Fruit fly (Drosophila melanogaster) whole organism, embryonic: ENCODE measurements around the gene Pits.

Source experiments
- ATbp ChIP-seq: fragments of 200-800 bp; sonication (Bioruptor generic); optimal IDR thresholded peaks from 2 replicates; lab custom pipeline; 2017; ENCODE audit warnings: missing biosample characterization, mild to moderate bottlenecking, missing genetic modification characterization, missing genetic modification reagents
- B-H2 ChIP-seq: fragments of 200-800 bp; sonication (Bioruptor generic); optimal IDR thresholded peaks from 2 replicates; lab custom pipeline; 2018; ENCODE audit warnings: missing biosample characterization, mild to moderate bottlenecking, missing genetic modification characterization
- CG10366 ChIP-seq: fragments of 200-800 bp; sonication (Bioruptor generic); IDR thresholded peaks from 2 replicates; pipeline ENCODE4 v1.3.6; 2022; ENCODE audit warnings: missing biosample characterization, missing genetic modification characterization
- CG10431 ChIP-seq: fragments of 200-800 bp; sonication (Bioruptor generic); optimal IDR thresholded peaks from 3 replicates; lab custom pipeline; 2018; ENCODE audit warnings: missing biosample characterization, mild to moderate bottlenecking, missing genetic modification characterization
- CG11504 ChIP-seq: fragments of 200-800 bp; sonication (Bioruptor generic); optimal IDR thresholded peaks from 3 replicates; lab custom pipeline; 2019; ENCODE audit warnings: missing biosample characterization, mild to moderate bottlenecking, missing genetic modification characterization, moderate library complexity
- CG12104 ChIP-seq: fragments of 200-800 bp; sonication (Bioruptor generic); optimal IDR thresholded peaks from 3 replicates; lab custom pipeline; 2016; ENCODE audit warnings: missing biosample characterization, missing genetic modification characterization
- CG15514 ChIP-seq: fragments of 200-800 bp; sonication (Bioruptor generic); optimal IDR thresholded peaks from 3 replicates; lab custom pipeline; 2017; ENCODE audit warnings: missing biosample characterization, missing genetic modification characterization, mild to moderate bottlenecking, moderate library complexity, missing genetic modification reagents
- CG1602 ChIP-seq: fragments of 200-800 bp; sonication (Bioruptor generic); optimal IDR thresholded peaks from 3 replicates; lab custom pipeline; 2016; ENCODE audit warnings: missing biosample characterization, missing genetic modification characterization
- CG1647 ChIP-seq: fragments of 200-800 bp; sonication (Bioruptor generic); optimal IDR thresholded peaks from 3 replicates; lab custom pipeline; 2016; ENCODE audit warnings: missing biosample characterization, missing genetic modification characterization
- CG17186 ChIP-seq: fragments of 200-800 bp; sonication (Bioruptor generic); optimal IDR thresholded peaks from 3 replicates; lab custom pipeline; 2017; ENCODE audit warnings: missing biosample characterization, missing genetic modification reagents, missing genetic modification characterization
- CG18262 ChIP-seq: fragments of 200-800 bp; optimal IDR thresholded peaks from 3 replicates; lab custom pipeline; 2019; ENCODE audit warnings: missing biosample characterization, mild to moderate bottlenecking, missing genetic modification characterization, moderate library complexity
- CG2129 ChIP-seq: fragments of 200-800 bp; sonication (Bioruptor generic); IDR thresholded peaks from 2 replicates; pipeline ENCODE4 v1.3.6; 2022; ENCODE audit warnings: missing biosample characterization, missing genetic modification characterization; ENCODE audit not compliant: partially characterized antibody
- CG2202 ChIP-seq: fragments of 200-800 bp; sonication (Bioruptor generic); optimal IDR thresholded peaks from 2 replicates; lab custom pipeline; 2018; ENCODE audit warnings: missing biosample characterization, mild to moderate bottlenecking, missing genetic modification characterization
- CG4854 ChIP-seq: fragments of 200-800 bp; sonication (Bioruptor generic); optimal IDR thresholded peaks from 2 replicates; lab custom pipeline; 2016; ENCODE audit warnings: missing biosample characterization, missing genetic modification characterization, inconsistent platforms
- CG7271 ChIP-seq: fragments of 200-800 bp; sonication (Bioruptor generic); optimal IDR thresholded peaks from 2 replicates; lab custom pipeline; 2018; ENCODE audit warnings: missing biosample characterization, mild to moderate bottlenecking, missing genetic modification characterization, moderate library complexity
- CG9609 ChIP-seq: fragments of 200-800 bp; sonication (Bioruptor generic); optimal IDR thresholded peaks from 3 replicates; lab custom pipeline; 2016; ENCODE audit warnings: missing biosample characterization, missing genetic modification characterization
- CHES-1-like ChIP-seq: fragments of 200-800 bp; sonication (Bioruptor generic); optimal IDR thresholded peaks from 2 replicates; lab custom pipeline; 2016; ENCODE audit warnings: missing biosample characterization, missing genetic modification characterization
- CoRest ChIP-seq: fragments of 200-800 bp; sonication (Bioruptor generic); optimal IDR thresholded peaks from 3 replicates; lab custom pipeline; 2018; ENCODE audit warnings: missing biosample characterization, mild to moderate bottlenecking, missing genetic modification characterization, moderate library complexity
- D19B ChIP-seq: fragments of 200-800 bp; sonication (Bioruptor generic); optimal IDR thresholded peaks from 2 replicates; lab custom pipeline; 2017; ENCODE audit warnings: missing biosample characterization, mild to moderate bottlenecking, missing genetic modification characterization
- Dad ChIP-seq: fragments of 200-800 bp; sonication (Bioruptor generic); optimal IDR thresholded peaks from 3 replicates; lab custom pipeline; 2016; ENCODE audit warnings: missing biosample characterization, missing genetic modification characterization
- Doc3 ChIP-seq: fragments of 200-800 bp; sonication (Bioruptor generic); IDR thresholded peaks from 3 replicates; pipeline ENCODE4 v1.3.6; 2022; ENCODE audit warnings: missing biosample characterization, missing genetic modification characterization; ENCODE audit not compliant: partially characterized antibody
- Lpt ChIP-seq: fragments of >200 bp; optimal IDR thresholded peaks from 2 replicates; lab custom pipeline; 2018; ENCODE audit warnings: missing biosample characterization, missing genetic modification characterization
- Med ChIP-seq: fragments of 200-800 bp; sonication (Bioruptor generic); peaks from one replicate; lab custom pipeline; 2016; ENCODE audit warnings: missing biosample characterization, missing genetic modification characterization, mild to moderate bottlenecking, inconsistent platforms, moderate library complexity
- Ptx1 ChIP-seq: fragments of 200-800 bp; sonication (Bioruptor generic); IDR thresholded peaks from 2 replicates; pipeline ENCODE4 v1.3.6; 2022; ENCODE audit warnings: missing biosample characterization, missing genetic modification characterization
- Sin3A ChIP-seq: fragments of >200 bp; optimal IDR thresholded peaks from 2 replicates; lab custom pipeline; 2018
- Six4 ChIP-seq: fragments of 200-800 bp; sonication (Bioruptor generic); optimal IDR thresholded peaks from 2 replicates; lab custom pipeline; 2016; ENCODE audit warnings: missing biosample characterization, missing genetic modification characterization
- Xrp1 ChIP-seq: fragments of 200-800 bp; sonication (Bioruptor generic); IDR thresholded peaks from 2 replicates; pipeline ENCODE4 v1.3.6; 2022; ENCODE audit warnings: missing biosample characterization, missing genetic modification characterization
- amos ChIP-seq: fragments of 200-800 bp; sonication (Bioruptor generic); IDR thresholded peaks from 2 replicates; pipeline ENCODE4 v1.3.6; 2022; ENCODE audit warnings: missing biosample characterization, missing genetic modification characterization; ENCODE audit not compliant: partially characterized antibody
- ash1 ChIP-seq: fragments of 200-800 bp; sonication (Bioruptor generic); optimal IDR thresholded peaks from 2 replicates; lab custom pipeline; 2018; ENCODE audit warnings: missing biosample characterization, mild to moderate bottlenecking, missing genetic modification characterization
- az2 ChIP-seq: fragments of 200-800 bp; sonication (Bioruptor generic); optimal IDR thresholded peaks from 3 replicates; lab custom pipeline; 2016; ENCODE audit warnings: missing biosample characterization, missing genetic modification characterization
- cad ChIP-seq: fragments of >200 bp; optimal IDR thresholded peaks from 2 replicates; lab custom pipeline; 2017; ENCODE audit warnings: missing biosample characterization, missing genetic modification characterization
- cwo ChIP-seq: fragments of 200-800 bp; sonication (Bioruptor generic); optimal IDR thresholded peaks from 3 replicates; lab custom pipeline; 2017; ENCODE audit warnings: missing biosample characterization, missing genetic modification characterization, mild to moderate bottlenecking, moderate library complexity, missing genetic modification reagents
- emc ChIP-seq: fragments of 200-800 bp; sonication (Bioruptor generic); optimal IDR thresholded peaks from 2 replicates; lab custom pipeline; 2016; ENCODE audit warnings: missing biosample characterization, missing genetic modification characterization
- en ChIP-seq: fragments of 200-800 bp; sonication (Bioruptor generic); optimal IDR thresholded peaks from 2 replicates; lab custom pipeline; 2016; ENCODE audit warnings: missing biosample characterization, missing genetic modification characterization
- ewg ChIP-seq: fragments of 200-800 bp; sonication (Bioruptor generic); optimal IDR thresholded peaks from 3 replicates; lab custom pipeline; 2017; ENCODE audit warnings: mild to moderate bottlenecking, missing biosample characterization, missing genetic modification reagents, missing genetic modification characterization
- fd3F ChIP-seq: fragments of 200-800 bp; sonication (Bioruptor generic); optimal IDR thresholded peaks from 2 replicates; lab custom pipeline; 2018; ENCODE audit warnings: missing biosample characterization, mild to moderate bottlenecking, missing genetic modification characterization, moderate library complexity
- hb ChIP-seq: fragments of 200-800 bp; sonication (Bioruptor generic); IDR thresholded peaks from 3 replicates; pipeline ENCODE4 v1.3.6; 2022; ENCODE audit warnings: missing biosample characterization, missing genetic modification characterization; ENCODE audit not compliant: partially characterized antibody
- her ChIP-seq: fragments of 200-800 bp; sonication (Bioruptor generic); optimal IDR thresholded peaks from 2 replicates; lab custom pipeline; 2016; ENCODE audit warnings: missing biosample characterization, missing genetic modification characterization
- jumu ChIP-seq: fragments of 200-800 bp; sonication (Bioruptor generic); optimal IDR thresholded peaks from 3 replicates; lab custom pipeline; 2016; ENCODE audit warnings: missing biosample characterization, missing genetic modification characterization
- pb ChIP-seq: fragments of 200-800 bp; sonication (Bioruptor generic); optimal IDR thresholded peaks from 3 replicates; lab custom pipeline; 2016; ENCODE audit warnings: missing biosample characterization, missing genetic modification characterization
- pho ChIP-seq: fragments of 200-800 bp; sonication (Bioruptor generic); optimal IDR thresholded peaks from 2 replicates; lab custom pipeline; 2016; ENCODE audit warnings: missing biosample characterization, missing genetic modification characterization
- prd ChIP-seq, 3 experiments: fragments of >200 bp in 2 of 3; fragments of 200-800 bp in 1 of 3; sonication (Bioruptor generic) in 1 of 3; optimal IDR thresholded peaks in 2 of 3; IDR thresholded peaks in 1 of 3; 2 replicates in 2 of 3; 3 replicates in 1 of 3; pipeline versions ENCODE4 v1.3.6 to Lab custom; 2017 to 2022; ENCODE audit warnings: missing biosample characterization in 1 of 3, missing genetic modification characterization in 1 of 3
- pzg ChIP-seq: fragments of 200-800 bp; sonication (Bioruptor generic); optimal IDR thresholded peaks from 3 replicates; lab custom pipeline; 2018; ENCODE audit warnings: missing biosample characterization, mild to moderate bottlenecking, missing genetic modification characterization, moderate library complexity
- ro ChIP-seq: fragments of 200-800 bp; sonication (Bioruptor generic); IDR thresholded peaks from 2 replicates; pipeline ENCODE4 v1.3.6; 2022; ENCODE audit warnings: missing biosample characterization, missing genetic modification characterization
- row ChIP-seq: fragments of 200-800 bp; sonication (Bioruptor generic); IDR thresholded peaks from 3 replicates; pipeline ENCODE4 v1.3.6; 2022; ENCODE audit warnings: missing biosample characterization, missing genetic modification characterization
- slbo ChIP-seq: fragments of 200-800 bp; sonication (Bioruptor generic); IDR thresholded peaks from 2 replicates; pipeline ENCODE4 v1.3.6; 2022; ENCODE audit warnings: missing biosample characterization, missing genetic modification characterization
- unpg ChIP-seq: fragments of 200-800 bp; sonication (Bioruptor generic); optimal IDR thresholded peaks from 3 replicates; lab custom pipeline; 2018; ENCODE audit warnings: missing biosample characterization, mild to moderate bottlenecking, missing genetic modification characterization, moderate library complexity
- zf30C ChIP-seq: fragments of 200-800 bp; sonication (Bioruptor generic); optimal IDR thresholded peaks from 3 replicates; lab custom pipeline; 2018; ENCODE audit warnings: missing biosample characterization, mild to moderate bottlenecking, missing genetic modification characterization

Gene Pits

DNA sequence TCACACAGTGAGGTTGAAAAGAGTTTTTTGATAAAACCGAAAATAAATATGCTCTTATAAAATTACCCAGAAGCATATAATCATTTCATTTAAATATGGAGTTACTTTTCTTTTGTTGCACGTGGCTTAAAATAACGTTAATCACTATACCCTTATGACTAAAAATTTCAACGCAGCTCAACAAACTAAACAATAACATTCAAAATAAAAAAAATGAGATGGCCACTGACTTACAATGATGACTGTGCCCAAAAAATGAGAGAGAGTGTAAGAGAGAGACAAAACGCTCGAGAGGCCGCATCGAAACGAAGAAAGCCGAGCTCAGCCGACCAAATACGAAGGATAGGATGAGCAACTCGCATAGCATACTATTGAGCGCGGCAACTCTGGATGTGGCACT is 35.3 kb downstream of the Pits start (continued):
- TF ChIP-seq CG12104 (GFP tag; lab: Kevin White, UChicago) (no peak), az2 (no peak), CHES-1-like (GFP tag; lab: Kevin White, UChicago) (peak; percentile 2), row (GFP tag; lab: Robert Waterston, UW) (peak; percentile 74), cwo (no peak), CG11504 (tag; lab: Kevin White, UChicago) (peak; percentile 45), CoRest (peak; percentile 25)

DNA sequence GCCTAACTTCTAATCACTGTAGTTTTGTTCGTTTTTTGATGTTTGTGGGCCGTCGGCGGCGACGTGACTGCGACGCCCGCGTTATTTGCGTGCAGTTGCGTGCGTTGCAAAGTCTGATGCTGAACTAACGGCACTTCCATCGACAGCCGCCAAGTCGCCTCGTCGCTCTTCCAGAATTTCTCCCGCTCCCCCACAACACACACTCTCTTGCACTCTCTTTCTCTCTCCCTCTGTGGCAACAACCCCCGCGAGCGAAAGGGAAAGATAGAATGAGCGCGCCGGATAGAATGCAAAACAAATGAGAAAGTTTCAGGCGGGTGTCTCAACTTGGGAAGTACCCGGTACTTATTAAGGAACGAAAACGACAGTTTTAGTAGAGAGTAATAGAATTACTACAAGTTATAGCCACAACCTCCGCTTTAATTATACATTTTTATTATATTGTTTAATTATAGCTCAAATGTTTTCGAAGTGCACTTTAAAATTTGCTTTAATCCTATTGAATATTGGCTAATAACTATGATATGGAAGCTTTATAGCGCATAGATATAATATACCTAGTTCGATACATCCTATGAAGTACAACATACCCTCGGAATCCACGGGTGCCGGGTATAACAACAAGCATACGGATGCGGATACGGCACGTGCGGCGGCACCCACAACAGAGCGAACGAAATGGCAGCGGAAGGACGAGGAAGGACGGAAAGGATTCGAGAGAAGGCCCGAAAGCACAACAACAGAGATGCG is 36.0 kb downstream of the Pits start:
- no peak for TF ChIP-seq CG9609 (GFP tag; lab: Kevin White, UChicago)
- TF ChIP-seq CG1647 = no peak
- no peak for TF ChIP-seq pb (GFP tag; lab: Kevin White, UChicago)
- no peak for TF ChIP-seq amos (GFP tag; lab: Robert Waterston, UW)
- TF ChIP-seq CG18262 (tag; lab: Kevin White, UChicago) = peak; percentile 11
- TF ChIP-seq Dad = no peak
- no peak for TF ChIP-seq CG15514 (GFP tag; lab: Kevin White, UChicago)
- no peak for TF ChIP-seq hb
- peak; percentile 4 for TF ChIP-seq ewg
- TF ChIP-seq ash1 = no peak
- TF ChIP-seq CG7271 (tag; lab: Kevin White, UChicago) = no peak
- no peak for TF ChIP-seq jumu (GFP tag; lab: Kevin White, UChicago)
- TF ChIP-seq Sin3A = no peak
- no peak for TF ChIP-seq prd (optimal IDR thresholded peaks at IDR 0.05; lab: Kevin White, UChicago)
- TF ChIP-seq prd (GFP tag; IDR thresholded peaks at IDR 0.05; lab: Robert Waterston, UW) = peak; percentile 25; the same call in 2 of the 3 replicates
- peak; percentile 32 for TF ChIP-seq Xrp1 (GFP tag; lab: Robert Waterston, UW)
- TF ChIP-seq az2 = no peak
- no peak for TF ChIP-seq pzg (GFP tag; lab: Kevin White, UChicago)
- TF ChIP-seq B-H2 (GFP tag; lab: Kevin White, UChicago) = no peak
- no peak for TF ChIP-seq emc (GFP tag; lab: Kevin White, UChicago)
- TF ChIP-seq CG1602 (GFP tag; lab: Kevin White, UChicago) = peak; percentile 12
- no peak for TF ChIP-seq zf30C (GFP tag; lab: Kevin White, UChicago)
- TF ChIP-seq CG4854 = no peak
- TF ChIP-seq unpg (GFP tag; lab: Kevin White, UChicago) = peak; percentile 5
- TF ChIP-seq her (GFP tag; lab: Kevin White, UChicago) = no peak
- no peak for TF ChIP-seq CG10366 (GFP tag; lab: Robert Waterston, UW)
- TF ChIP-seq Lpt (GFP tag; lab: Kevin White, UChicago) = no peak
- peak; percentile 29; the same call in 1 of the 2 replicates for TF ChIP-seq Ptx1 (GFP tag; lab: Robert Waterston, UW)
- no peak for TF ChIP-seq cad (GFP tag; lab: Kevin White, UChicago)
- no peak for TF ChIP-seq Doc3
- TF ChIP-seq CG17186 (GFP tag; lab: Kevin White, UChicago) = no peak
- TF ChIP-seq CG2202 (tag; lab: Kevin White, UChicago) = no peak
- no peak for TF ChIP-seq pho
- no peak for TF ChIP-seq CG10431 (GFP tag; lab: Kevin White, UChicago)
- no peak for TF ChIP-seq ATbp
- no peak for TF ChIP-seq ro
- TF ChIP-seq Six4 (GFP tag; lab: Kevin White, UChicago) = no peak
- TF ChIP-seq CG2129 (GFP tag; lab: Robert Waterston, UW) = no peak
- no peak for TF ChIP-seq fd3F
- peak; percentile 17; the same call in 1 of the 2 replicates for TF ChIP-seq slbo
- no peak for TF ChIP-seq en
- TF ChIP-seq Med = peak; percentile 54
- TF ChIP-seq D19B (GFP tag; lab: Kevin White, UChicago) = peak; percentile 97
